Fruit fly (Drosophila melanogaster) whole organism, prepupa: ENCODE results near the gene gzl.

Experiments used
- Blimp-1 ChIP-seq: fragments of 200-800 bp; sonication (Bioruptor generic); optimal IDR thresholded peaks from 3 replicates; lab custom pipeline; 2017; ENCODE audit warnings: missing biosample characterization, missing genetic modification characterization, mild to moderate bottlenecking, moderate library complexity, missing genetic modification reagents
- CG10631 ChIP-seq: fragments of 200-800 bp; sonication (Bioruptor generic); optimal IDR thresholded peaks from 2 replicates; lab custom pipeline; 2016; ENCODE audit warnings: missing biosample characterization, missing genetic modification characterization
- CG11294 ChIP-seq: fragments of 200-800 bp; sonication (Bioruptor generic); IDR thresholded peaks from 2 replicates; pipeline ENCODE4 v1.3.6; 2022; ENCODE audit warnings: missing biosample characterization, missing genetic modification characterization
- CG11762 ChIP-seq: fragments of 200-800 bp; sonication (Bioruptor generic); optimal IDR thresholded peaks from 3 replicates; lab custom pipeline; 2016; ENCODE audit warnings: missing biosample characterization, missing genetic modification characterization; ENCODE audit not compliant: insufficient read depth
- CG11902 ChIP-seq: fragments of 200-800 bp; sonication (Bioruptor generic); optimal IDR thresholded peaks from 3 replicates; lab custom pipeline; 2016; ENCODE audit warnings: missing biosample characterization, missing genetic modification characterization
- CG15336 ChIP-seq: fragments of 200-800 bp; sonication (Bioruptor generic); IDR thresholded peaks from 2 replicates; pipeline ENCODE4 v1.3.6; 2022; ENCODE audit warnings: missing biosample characterization, missing genetic modification characterization
- CG16779 ChIP-seq: fragments of 200-800 bp; sonication (Bioruptor generic); optimal IDR thresholded peaks from 3 replicates; lab custom pipeline; 2017; ENCODE audit warnings: missing biosample characterization, mild to moderate bottlenecking, missing genetic modification characterization
- CG3032 ChIP-seq: fragments of 200-800 bp; optimal IDR thresholded peaks from 2 replicates; lab custom pipeline; 2019; ENCODE audit warnings: missing biosample characterization, mild to moderate bottlenecking, missing genetic modification characterization, moderate library complexity
- CG32006 ChIP-seq: fragments of 200-800 bp; sonication (Bioruptor generic); optimal IDR thresholded peaks from 3 replicates; lab custom pipeline; 2017; ENCODE audit warnings: missing biosample characterization, mild to moderate bottlenecking, missing genetic modification characterization
- CG34406 ChIP-seq: fragments of 200-800 bp; sonication (Bioruptor generic); optimal IDR thresholded peaks from 3 replicates; lab custom pipeline; 2016; ENCODE audit warnings: missing biosample characterization, missing genetic modification characterization
- CG4318 ChIP-seq: fragments of 200-800 bp; sonication (Bioruptor generic); optimal IDR thresholded peaks from 3 replicates; lab custom pipeline; 2017; ENCODE audit warnings: missing biosample characterization, mild to moderate bottlenecking, missing genetic modification characterization
- CG6163 ChIP-seq: fragments of 200-800 bp; sonication (Bioruptor generic); IDR thresholded peaks from 3 replicates; pipeline ENCODE4 v1.3.6; 2022; ENCODE audit warnings: missing biosample characterization, missing genetic modification characterization
- CG6276 ChIP-seq: fragments of 200-800 bp; sonication (Bioruptor generic); optimal IDR thresholded peaks from 2 replicates; lab custom pipeline; 2017; ENCODE audit warnings: missing biosample characterization, mild to moderate bottlenecking, missing genetic modification characterization
- CG6792 ChIP-seq: fragments of 200-800 bp; sonication (Bioruptor generic); optimal IDR thresholded peaks from 3 replicates; lab custom pipeline; 2016; ENCODE audit warnings: missing biosample characterization, missing genetic modification characterization
- CG6808 ChIP-seq: fragments of 200-800 bp; sonication (Bioruptor generic); optimal IDR thresholded peaks from 3 replicates; lab custom pipeline; 2017; ENCODE audit warnings: missing biosample characterization, missing genetic modification characterization, mild to moderate bottlenecking, moderate library complexity, missing genetic modification reagents
- CG6854 ChIP-seq: fragments of 200-800 bp; sonication (Bioruptor generic); optimal IDR thresholded peaks from 2 replicates; lab custom pipeline; 2017; ENCODE audit warnings: missing biosample characterization, mild to moderate bottlenecking, missing genetic modification characterization
- CG8119 ChIP-seq: fragments of 200-800 bp; sonication (Bioruptor generic); IDR thresholded peaks from 3 replicates; pipeline ENCODE4 v1.3.6; 2022; ENCODE audit warnings: missing biosample characterization, missing genetic modification characterization
- CG8319 ChIP-seq: fragments of 200-800 bp; sonication (Bioruptor generic); optimal IDR thresholded peaks from 3 replicates; lab custom pipeline; 2016; ENCODE audit warnings: missing biosample characterization, missing genetic modification characterization
- CG8632 ChIP-seq: fragments of 200-800 bp; sonication (Bioruptor generic); optimal IDR thresholded peaks from 3 replicates; lab custom pipeline; 2016; ENCODE audit warnings: missing biosample characterization, missing genetic modification characterization
- CG9139 ChIP-seq: fragments of 200-800 bp; sonication (Bioruptor generic); optimal IDR thresholded peaks from 3 replicates; lab custom pipeline; 2017; ENCODE audit warnings: missing biosample characterization, mild to moderate bottlenecking, missing genetic modification characterization
- Eip75B ChIP-seq: fragments of 200-800 bp; sonication (Bioruptor generic); optimal IDR thresholded peaks from 3 replicates; lab custom pipeline; 2016; ENCODE audit warnings: missing biosample characterization, missing genetic modification characterization
- Eip78C ChIP-seq: fragments of 200-800 bp; sonication (Bioruptor generic); peaks from one replicate; lab custom pipeline; 2016; ENCODE audit warnings: missing biosample characterization, missing genetic modification characterization
- Ets96B ChIP-seq: fragments of 200-800 bp; optimal IDR thresholded peaks from 2 replicates; lab custom pipeline; 2019; ENCODE audit warnings: missing biosample characterization, mild to moderate bottlenecking, missing genetic modification characterization, moderate library complexity
- Hr38 ChIP-seq: sonication (Bioruptor generic); optimal IDR thresholded peaks from 2 replicates; lab custom pipeline; 2016; ENCODE audit warnings: missing biosample characterization, missing genetic modification characterization
- Hr39 ChIP-seq: fragments of 200-800 bp; sonication (Bioruptor generic); optimal IDR thresholded peaks from 2 replicates; lab custom pipeline; 2016; ENCODE audit warnings: missing biosample characterization, missing genetic modification characterization
- Lpt ChIP-seq: fragments of 200-800 bp; sonication (Bioruptor generic); optimal IDR thresholded peaks from 3 replicates; lab custom pipeline; 2016; ENCODE audit warnings: missing biosample characterization, missing genetic modification characterization
- Sox102F ChIP-seq: fragments of 200-800 bp; sonication (Bioruptor generic); optimal IDR thresholded peaks from 2 replicates; lab custom pipeline; 2016; ENCODE audit warnings: missing biosample characterization, mild to moderate bottlenecking, missing genetic modification characterization
- Sox14 ChIP-seq: fragments of 200-800 bp; sonication (Bioruptor generic); optimal IDR thresholded peaks from 3 replicates; lab custom pipeline; 2016; ENCODE audit warnings: missing biosample characterization, missing genetic modification characterization
- achi ChIP-seq: fragments of 200-800 bp; sonication (Bioruptor generic); optimal IDR thresholded peaks from 3 replicates; lab custom pipeline; 2016; ENCODE audit warnings: missing biosample characterization, missing genetic modification characterization
- cyc ChIP-seq: fragments of 200-800 bp; sonication (Bioruptor generic); optimal IDR thresholded peaks from 3 replicates; lab custom pipeline; 2016; ENCODE audit warnings: missing biosample characterization, missing genetic modification characterization
- dsx ChIP-seq: fragments of 200-800 bp; optimal IDR thresholded peaks from 3 replicates; lab custom pipeline; 2019; ENCODE audit warnings: missing biosample characterization, mild to moderate bottlenecking, missing genetic modification characterization, moderate library complexity; ENCODE audit not compliant: poor library complexity, severe bottlenecking
- eg ChIP-seq: fragments of 200-800 bp; sonication (Bioruptor generic); IDR thresholded peaks from 3 replicates; pipeline ENCODE4 v1.3.6; 2022; ENCODE audit warnings: missing biosample characterization, missing genetic modification characterization
- esn ChIP-seq: fragments of 200-800 bp; sonication (Bioruptor generic); optimal IDR thresholded peaks from 2 replicates; lab custom pipeline; 2016; ENCODE audit warnings: missing biosample characterization, mild to moderate bottlenecking, missing genetic modification characterization, moderate library complexity
- fkh ChIP-seq: fragments of 200-800 bp; sonication (Bioruptor generic); optimal IDR thresholded peaks from 3 replicates; lab custom pipeline; 2017; ENCODE audit warnings: missing biosample characterization, mild to moderate bottlenecking, missing genetic modification characterization, moderate library complexity
- lz ChIP-seq: fragments of 200-800 bp; sonication (Bioruptor generic); optimal IDR thresholded peaks from 3 replicates; lab custom pipeline; 2016; ENCODE audit warnings: missing biosample characterization, missing genetic modification characterization
- net ChIP-seq: fragments of 200-800 bp; sonication (Bioruptor generic); optimal IDR thresholded peaks from 3 replicates; lab custom pipeline; 2016; ENCODE audit warnings: missing biosample characterization, missing genetic modification characterization
- pdm3 ChIP-seq: fragments of 200-800 bp; sonication (Bioruptor generic); optimal IDR thresholded peaks from 3 replicates; lab custom pipeline; 2016; ENCODE audit warnings: missing biosample characterization, missing genetic modification characterization
- ss ChIP-seq, 2 experiments: fragments of 200-800 bp; sonication (Bioruptor generic); optimal IDR thresholded peaks; 2 replicates in 1 of 2; 3 replicates in 1 of 2; lab custom pipeline; 2017 to 2018; ENCODE audit warnings: mild to moderate bottlenecking in 2 of 2, missing biosample characterization in 2 of 2, missing genetic modification characterization in 2 of 2, moderate library complexity in 1 of 2
- svp ChIP-seq: fragments of 200-800 bp; sonication (Bioruptor generic); peaks from one replicate; lab custom pipeline; 2016; ENCODE audit warnings: missing biosample characterization, missing genetic modification characterization
- topi ChIP-seq: fragments of 200-800 bp; sonication (Bioruptor generic); optimal IDR thresholded peaks from 3 replicates; lab custom pipeline; 2016; ENCODE audit warnings: missing biosample characterization, missing genetic modification characterization
- vri ChIP-seq: fragments of 200-800 bp; sonication (Bioruptor generic); optimal IDR thresholded peaks from 3 replicates; lab custom pipeline; 2016; ENCODE audit warnings: missing biosample characterization, mild to moderate bottlenecking, missing genetic modification characterization

gzl gene

dm6 chr3R:6421263-6421662 lies 38.5 kb downstream of the gzl start:
- no peak for TF ChIP-seq CG4318
- TF ChIP-seq ss (GFP tag; optimal IDR thresholded peaks at IDR 0.05; lab: Kevin White, UChicago): peak in 1 of 2 experiments; percentile 75
- TF ChIP-seq CG3032: no peak

dm6 chr3R:6421712-6422141 lies 39.0 kb downstream of the gzl start:
- no peak for TF ChIP-seq CG8319 (GFP tag; lab: Kevin White, UChicago)
- no peak for TF ChIP-seq cyc
- TF ChIP-seq Eip75B (GFP tag; lab: Kevin White, UChicago): peak; percentile 38
- TF ChIP-seq Hr38 (GFP tag; lab: Kevin White, UChicago): no peak
- TF ChIP-seq CG3032: no peak
- TF ChIP-seq Ets96B (tag; lab: Kevin White, UChicago): no peak
- TF ChIP-seq eg (GFP tag; lab: Robert Waterston, UW): no peak
- TF ChIP-seq CG34406 (GFP tag; lab: Kevin White, UChicago): no peak
- TF ChIP-seq CG10631 (GFP tag; lab: Kevin White, UChicago): no peak
- TF ChIP-seq CG15336 (GFP tag; lab: Robert Waterston, UW): 0 out of 2 replicates have a peak, but pooled peaks have one; percentile 8
- TF ChIP-seq CG6163 (GFP tag; lab: Robert Waterston, UW): peak; percentile 41; the same call in 1 of the 3 replicates
- TF ChIP-seq CG6854 (GFP tag; lab: Kevin White, UChicago): peak; percentile 3
- TF ChIP-seq CG11294 (GFP tag; lab: Robert Waterston, UW): no peak
- TF ChIP-seq Eip78C (GFP tag; lab: Kevin White, UChicago): peak; percentile 63
- no peak for TF ChIP-seq CG9139
- no peak for TF ChIP-seq CG11902 (GFP tag; lab: Kevin White, UChicago)
- peak; percentile 13 for TF ChIP-seq CG6276 (GFP tag; lab: Kevin White, UChicago)
- TF ChIP-seq CG6808 (GFP tag; lab: Kevin White, UChicago): no peak
- TF ChIP-seq esn (GFP tag; lab: Kevin White, UChicago): peak; percentile 5
- TF ChIP-seq achi (GFP tag; lab: Kevin White, UChicago): no peak
- TF ChIP-seq net: no peak
- no peak for TF ChIP-seq CG4318
- no peak for TF ChIP-seq CG6792
- TF ChIP-seq CG8119 (GFP tag; lab: Robert Waterston, UW): peak; percentile 50; the same call in 1 of the 3 replicates
- peak; percentile 59 for TF ChIP-seq Sox14 (GFP tag; lab: Kevin White, UChicago)
- TF ChIP-seq Lpt: peak; percentile 47
- peak; percentile 73 for TF ChIP-seq svp (GFP tag; lab: Kevin White, UChicago)
- TF ChIP-seq CG8632 (GFP tag; lab: Kevin White, UChicago): no peak
- no peak for TF ChIP-seq CG11762 (GFP tag; lab: Kevin White, UChicago)
- TF ChIP-seq ss (GFP tag; optimal IDR thresholded peaks at IDR 0.05; lab: Kevin White, UChicago): no peak
- TF ChIP-seq dsx (GFP tag; lab: Kevin White, UChicago): peak; percentile 62
- no peak for TF ChIP-seq CG16779
- no peak for TF ChIP-seq lz
- no peak for TF ChIP-seq Hr39
- no peak for TF ChIP-seq fkh (GFP tag; lab: Kevin White, UChicago)
- TF ChIP-seq Sox102F: peak; percentile 9
- peak; percentile 63 for TF ChIP-seq Blimp-1 (GFP tag; lab: Kevin White, UChicago)
- peak; percentile 97 for TF ChIP-seq vri (GFP tag; lab: Kevin White, UChicago)
- TF ChIP-seq topi: peak; percentile 15
- no peak for TF ChIP-seq CG32006 (GFP tag; lab: Kevin White, UChicago)
- TF ChIP-seq pdm3: no peak
